Worm (Caenorhabditis elegans): ENCODE data around the gene set-20.

Gene set-20

ce11 chrX:5720124-5720523 is 34.2 kb upstream of the set-20 start, which contains the start of gene C41G11.1:
C41G11.1 (minus strand) TSS chrX:5720224.
- no peak for TF ChIP-seq tbx-37 (GFP tag; conservative IDR thresholded peaks at IDR 0.05)
- no peak for TF ChIP-seq flt-1 (GFP tag; IDR thresholded peaks at IDR 0.05)
- no peak for TF ChIP-seq scrt-1 (GFP tag; IDR thresholded peaks at IDR 0.05)
- no peak for TF ChIP-seq tbx-11 (GFP tag; IDR thresholded peaks at IDR 0.05)
- TF ChIP-seq B0310.2 (tag; optimal IDR thresholded peaks at IDR 0.05), result no peak
- TF ChIP-seq F13C5.2 (tag; optimal IDR thresholded peaks at IDR 0.05), result no peak
- no peak for TF ChIP-seq hnd-1 (tag; optimal IDR thresholded peaks at IDR 0.05)

ce11 chrX:5715831-5716364 is 29.9 kb upstream of the set-20 start:
- TF ChIP-seq ets-7 (tag; optimal IDR thresholded peaks at IDR 0.05), result no peak
- TF ChIP-seq pes-1 (GFP tag; IDR thresholded peaks at IDR 0.05), result no peak
- no peak for TF ChIP-seq flt-1 (GFP tag; IDR thresholded peaks at IDR 0.05)
- TF ChIP-seq hnd-1 (tag; optimal IDR thresholded peaks at IDR 0.05), result no peak
- no peak for TF ChIP-seq hmg-4 (GFP tag; optimal IDR thresholded peaks at IDR 0.05)
- no peak for TF ChIP-seq tra-4 (tag; optimal IDR thresholded peaks at IDR 0.05)
- TF ChIP-seq tbx-37 (GFP tag; conservative IDR thresholded peaks at IDR 0.05), result no peak
- no peak for TF ChIP-seq scrt-1 (GFP tag; IDR thresholded peaks at IDR 0.05)
- TF ChIP-seq ceh-36 (tag; optimal IDR thresholded peaks at IDR 0.05), result no peak
- no peak for TF ChIP-seq ceh-13 (GFP tag; optimal IDR thresholded peaks at IDR 0.05)
- no peak for TF ChIP-seq B0310.2 (tag; optimal IDR thresholded peaks at IDR 0.05)

DNA sequence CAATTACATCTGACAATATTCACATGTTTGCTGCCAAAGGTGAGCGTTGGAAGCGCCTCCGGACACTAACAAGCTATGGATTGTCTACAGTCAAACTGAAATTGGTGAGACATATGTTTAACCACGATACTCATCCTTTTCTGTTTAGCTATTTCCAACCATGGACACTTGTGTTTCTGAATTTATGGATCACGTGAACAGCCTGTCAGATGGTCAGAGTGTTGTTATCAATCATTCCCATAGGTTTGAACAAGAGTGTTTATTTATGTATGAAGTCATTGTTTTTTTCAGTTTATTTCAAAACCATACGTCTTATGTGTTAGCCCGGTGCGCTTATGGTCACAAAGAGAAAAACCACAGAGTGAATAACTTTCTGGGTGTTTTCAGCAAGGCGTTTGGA is 29.4 kb upstream of the set-20 start:
- TF ChIP-seq hnd-1 (tag; optimal IDR thresholded peaks at IDR 0.05) (no peak), pes-1 (GFP tag; IDR thresholded peaks at IDR 0.05) (no peak), ceh-13 (GFP tag; optimal IDR thresholded peaks at IDR 0.05) (no peak), ceh-36 (tag; optimal IDR thresholded peaks at IDR 0.05) (no peak), B0310.2 (tag; optimal IDR thresholded peaks at IDR 0.05) (no peak), hmg-4 (GFP tag; optimal IDR thresholded peaks at IDR 0.05) (no peak), ama-1 (optimal IDR thresholded peaks at IDR 0.05) (no peak), aly-1 (tag; optimal IDR thresholded peaks at IDR 0.05) (no peak), flt-1 (GFP tag; IDR thresholded peaks at IDR 0.05) (no peak), tra-4 (tag; optimal IDR thresholded peaks at IDR 0.05) (no peak), scrt-1 (GFP tag; IDR thresholded peaks at IDR 0.05) (no peak), tbx-11 (GFP tag; IDR thresholded peaks at IDR 0.05) (no peak)

- no peak for TF ChIP-seq tbx-37 (GFP tag; conservative IDR thresholded peaks at IDR 0.05)
- no peak for TF ChIP-seq hmg-4 (GFP tag; optimal IDR thresholded peaks at IDR 0.05)
- TF ChIP-seq aly-1 (tag; optimal IDR thresholded peaks at IDR 0.05), result no peak
- TF ChIP-seq hnd-1 (tag; optimal IDR thresholded peaks at IDR 0.05), result no peak
- TF ChIP-seq ceh-36 (tag; optimal IDR thresholded peaks at IDR 0.05), result no peak
- TF ChIP-seq scrt-1 (GFP tag; IDR thresholded peaks at IDR 0.05), result no peak
- TF ChIP-seq pes-1 (GFP tag; IDR thresholded peaks at IDR 0.05), result no peak
- no peak for TF ChIP-seq F13C5.2 (tag; optimal IDR thresholded peaks at IDR 0.05)
- no peak for TF ChIP-seq flt-1 (GFP tag; IDR thresholded peaks at IDR 0.05)
- TF ChIP-seq ets-7 (tag; optimal IDR thresholded peaks at IDR 0.05), result no peak
Observed at ce11 chrX:5714077-5714675, 28.2 kb upstream of the set-20 start, which contains the start of gene cyp-43A1. cyp-43A1 (plus strand) TSS chrX:5714522.

DNA sequence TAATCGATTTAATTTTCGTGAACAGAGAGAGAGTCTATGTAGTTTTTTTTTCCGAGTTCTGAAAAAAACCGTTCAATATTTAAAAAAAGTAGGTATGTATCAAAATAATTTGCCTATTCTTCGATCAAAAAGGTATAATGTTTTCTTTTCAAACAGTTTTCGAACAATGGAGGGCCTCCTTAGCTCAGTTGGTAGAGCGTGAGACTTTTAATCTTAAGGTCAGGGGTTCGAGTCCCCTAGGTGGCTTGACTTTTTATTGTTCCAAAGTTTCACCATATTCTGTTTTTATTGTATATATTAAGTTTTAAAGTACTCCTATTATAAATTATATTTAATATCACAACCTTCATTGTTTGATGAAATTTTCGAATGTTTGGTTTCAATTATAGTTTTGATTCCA is 27.5 kb upstream of the set-20 start:
- TF ChIP-seq scrt-1 (GFP tag; IDR thresholded peaks at IDR 0.05), result no peak
- no peak for TF ChIP-seq hmg-4 (GFP tag; optimal IDR thresholded peaks at IDR 0.05)
- TF ChIP-seq pes-1 (GFP tag; IDR thresholded peaks at IDR 0.05), result no peak
- TF ChIP-seq tbx-11 (GFP tag; IDR thresholded peaks at IDR 0.05), result no peak; the same call in 1 of the 2 replicates
- TF ChIP-seq tbx-37 (GFP tag; conservative IDR thresholded peaks at IDR 0.05), result no peak
- no peak for TF ChIP-seq hmbx-1 (tag; optimal IDR thresholded peaks at IDR 0.05)
- no peak for TF ChIP-seq B0310.2 (tag; optimal IDR thresholded peaks at IDR 0.05)
- no peak for TF ChIP-seq ceh-36 (tag; optimal IDR thresholded peaks at IDR 0.05)
- TF ChIP-seq flt-1 (GFP tag; IDR thresholded peaks at IDR 0.05), result no peak
- TF ChIP-seq ama-1 (optimal IDR thresholded peaks at IDR 0.05), result no peak
- no peak for TF ChIP-seq tra-4 (tag; optimal IDR thresholded peaks at IDR 0.05)
- TF ChIP-seq sea-1 (GFP tag; conservative IDR thresholded peaks at IDR 0.05), result no peak
- TF ChIP-seq ceh-13 (GFP tag; optimal IDR thresholded peaks at IDR 0.05), result no peak
- no peak for TF ChIP-seq hnd-1 (tag; optimal IDR thresholded peaks at IDR 0.05)
- no peak for TF ChIP-seq ets-7 (tag; optimal IDR thresholded peaks at IDR 0.05)
- no peak for TF ChIP-seq aly-1 (tag; optimal IDR thresholded peaks at IDR 0.05)
- no peak for TF ChIP-seq F13C5.2 (tag; optimal IDR thresholded peaks at IDR 0.05)

DNA sequence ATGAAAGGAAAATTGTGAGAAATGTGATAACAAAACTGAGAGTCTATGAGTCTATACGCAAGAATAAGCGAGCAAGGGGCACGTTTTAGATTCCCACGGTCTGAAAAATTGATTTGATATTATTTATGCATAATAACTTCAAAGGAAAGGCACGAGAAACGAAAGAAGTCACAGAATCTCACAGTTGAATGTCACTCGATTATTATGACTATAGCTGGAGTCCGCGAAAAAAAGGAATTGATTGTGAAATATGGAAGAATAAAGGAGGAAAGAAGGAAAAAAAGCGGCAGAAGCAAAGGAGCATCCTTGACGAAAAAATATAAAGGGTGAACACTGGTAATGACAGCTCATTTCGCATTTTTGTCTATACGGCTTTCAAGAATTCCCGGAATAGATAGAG is 24.7 kb upstream of the set-20 start, which contains the start of gene cat-1:
Gene cat-1, minus strand, starts transcription at position 101 of the 400 bp plus-strand sequence.
- TF ChIP-seq ets-7 (tag; optimal IDR thresholded peaks at IDR 0.05), result no peak
- TF ChIP-seq sea-1 (GFP tag; conservative IDR thresholded peaks at IDR 0.05), result no peak
- TF ChIP-seq F13C5.2 (tag; optimal IDR thresholded peaks at IDR 0.05), result no peak
- no peak for TF ChIP-seq ceh-36 (tag; optimal IDR thresholded peaks at IDR 0.05)
- TF ChIP-seq ama-1 (optimal IDR thresholded peaks at IDR 0.05), result no peak
- TF ChIP-seq scrt-1 (GFP tag; IDR thresholded peaks at IDR 0.05), result no peak
- TF ChIP-seq aly-1 (tag; optimal IDR thresholded peaks at IDR 0.05), result no peak
- no peak for TF ChIP-seq hmg-4 (GFP tag; optimal IDR thresholded peaks at IDR 0.05)
- no peak for TF ChIP-seq tra-4 (tag; optimal IDR thresholded peaks at IDR 0.05)
- no peak for TF ChIP-seq tbx-11 (GFP tag; IDR thresholded peaks at IDR 0.05)
- TF ChIP-seq hmbx-1 (tag; optimal IDR thresholded peaks at IDR 0.05), result no peak
- no peak for TF ChIP-seq tbx-37 (GFP tag; conservative IDR thresholded peaks at IDR 0.05)
- TF ChIP-seq hnd-1 (tag; optimal IDR thresholded peaks at IDR 0.05), result no peak
- no peak for TF ChIP-seq flt-1 (GFP tag; IDR thresholded peaks at IDR 0.05)
- TF ChIP-seq B0310.2 (tag; optimal IDR thresholded peaks at IDR 0.05), result no peak
- no peak for TF ChIP-seq pes-1 (GFP tag; IDR thresholded peaks at IDR 0.05)
- TF ChIP-seq ceh-13 (GFP tag; optimal IDR thresholded peaks at IDR 0.05), result no peak

- TF ChIP-seq flt-1 (GFP tag; IDR thresholded peaks at IDR 0.05), result no peak
- TF ChIP-seq ceh-13 (GFP tag; optimal IDR thresholded peaks at IDR 0.05), result no peak
- TF ChIP-seq hmg-4 (GFP tag; optimal IDR thresholded peaks at IDR 0.05), result no peak
- TF ChIP-seq ama-1 (optimal IDR thresholded peaks at IDR 0.05), result no peak
- no peak for TF ChIP-seq hmbx-1 (tag; optimal IDR thresholded peaks at IDR 0.05)
- TF ChIP-seq tbx-11 (GFP tag; IDR thresholded peaks at IDR 0.05), result no peak
- no peak for TF ChIP-seq scrt-1 (GFP tag; IDR thresholded peaks at IDR 0.05)
- no peak for TF ChIP-seq ceh-36 (tag; optimal IDR thresholded peaks at IDR 0.05)
- TF ChIP-seq ets-7 (tag; optimal IDR thresholded peaks at IDR 0.05), result no peak
- no peak for TF ChIP-seq F13C5.2 (tag; optimal IDR thresholded peaks at IDR 0.05)
- TF ChIP-seq aly-1 (tag; optimal IDR thresholded peaks at IDR 0.05), result no peak
- TF ChIP-seq tra-4 (tag; optimal IDR thresholded peaks at IDR 0.05), result no peak
- no peak for TF ChIP-seq hnd-1 (tag; optimal IDR thresholded peaks at IDR 0.05)
- TF ChIP-seq tbx-37 (GFP tag; conservative IDR thresholded peaks at IDR 0.05), result no peak
- no peak for TF ChIP-seq B0310.2 (tag; optimal IDR thresholded peaks at IDR 0.05)
- no peak for TF ChIP-seq sea-1 (GFP tag; conservative IDR thresholded peaks at IDR 0.05)
- no peak for TF ChIP-seq pes-1 (GFP tag; IDR thresholded peaks at IDR 0.05)
Observed at ce11 chrX:5709205-5709604, 23.2 kb upstream of the set-20 start.

Data from whole organism, early embryonic.